Worm (Caenorhabditis elegans) whole organism, L3 larva: ENCODE data around the gene srh-118.

ENCODE experiments used
- R02D3.7 ChIP-seq: fragments of 150-350 bp; optimal IDR thresholded peaks from 2 replicates; lab custom pipeline; 2014; ENCODE audit warnings: missing biosample characterization, missing genetic modification characterization
- ZK546.5 ChIP-seq: sonication (generic microtip); optimal IDR thresholded peaks from 2 replicates; lab custom pipeline; 2017; ENCODE audit warnings: missing biosample characterization, missing genetic modification characterization
- aly-2 ChIP-seq: fragments of 150-350 bp; optimal IDR thresholded peaks from 2 replicates; lab custom pipeline; 2014; ENCODE audit warnings: missing biosample characterization, missing genetic modification characterization
- ama-1 ChIP-seq: fragments of 150-350 bp; optimal IDR thresholded peaks from 2 replicates; lab custom pipeline; 2018
- ceh-28 ChIP-seq: fragments of 150-350 bp; optimal IDR thresholded peaks from 2 replicates; lab custom pipeline; 2014; ENCODE audit warnings: missing biosample characterization, missing genetic modification reagents, missing genetic modification characterization
- ceh-82 ChIP-seq: fragments of 150-350 bp; optimal IDR thresholded peaks from 2 replicates; lab custom pipeline; 2014; ENCODE audit warnings: missing biosample characterization, missing genetic modification characterization
- ceh-9 ChIP-seq: sonication (generic microtip); optimal IDR thresholded peaks from 2 replicates; lab custom pipeline; 2018; ENCODE audit warnings: missing biosample characterization, missing genetic modification characterization
- daf-12 ChIP-seq: fragments of 150-350 bp; optimal IDR thresholded peaks from 2 replicates; lab custom pipeline; 2014; ENCODE audit warnings: missing biosample characterization, missing genetic modification reagents, missing genetic modification characterization
- egl-27 ChIP-seq: sonication (generic microtip); optimal IDR thresholded peaks from 4 replicates; lab custom pipeline; 2017; ENCODE audit warnings: missing biosample characterization, missing genetic modification reagents, missing genetic modification characterization
- egl-5 ChIP-seq: fragments of 150-350 bp; optimal IDR thresholded peaks from 2 replicates; lab custom pipeline; 2017; ENCODE audit warnings: missing biosample characterization, missing genetic modification reagents, missing genetic modification characterization, inconsistent platforms
- elt-2 ChIP-seq: sonication (generic microtip); optimal IDR thresholded peaks from 2 replicates; lab custom pipeline; 2016; ENCODE audit warnings: missing genetic modification reagents, mild to moderate bottlenecking, missing genetic modification characterization, missing compliant biosample characterization
- elt-3 ChIP-seq, 3 experiments: fragments of 150-350 bp in 1 of 3; sonication (generic microtip) in 2 of 3; optimal IDR thresholded peaks; 2 replicates in 2 of 3; 4 replicates in 1 of 3; lab custom pipeline; 2014 to 2017; ENCODE audit warnings: missing biosample characterization in 3 of 3, missing genetic modification characterization in 3 of 3
- fkh-10 ChIP-seq: sonication (generic microtip); optimal IDR thresholded peaks from 2 replicates; lab custom pipeline; 2017; ENCODE audit warnings: missing biosample characterization, missing genetic modification reagents, missing genetic modification characterization
- fkh-2 ChIP-seq: fragments of 150-350 bp; optimal IDR thresholded peaks from 2 replicates; lab custom pipeline; 2014; ENCODE audit warnings: missing biosample characterization, missing genetic modification reagents, missing genetic modification characterization
- fos-1 ChIP-seq: fragments of 150-350 bp; optimal IDR thresholded peaks from 2 replicates; lab custom pipeline; 2014; ENCODE audit warnings: missing biosample characterization, missing genetic modification characterization
- hmg-11 ChIP-seq: sonication (generic microtip); optimal IDR thresholded peaks from 2 replicates; lab custom pipeline; 2016; ENCODE audit warnings: missing genetic modification characterization, missing compliant biosample characterization
- jun-1 ChIP-seq: fragments of 150-350 bp; optimal IDR thresholded peaks from 2 replicates; lab custom pipeline; 2014; ENCODE audit warnings: missing biosample characterization, missing genetic modification reagents, missing genetic modification characterization
- lin-15B ChIP-seq: fragments of 150-350 bp; optimal IDR thresholded peaks from 2 replicates; lab custom pipeline; 2014; ENCODE audit warnings: missing biosample characterization, missing genetic modification characterization
- lsy-12 ChIP-seq: sonication (generic microtip); optimal IDR thresholded peaks from 2 replicates; lab custom pipeline; 2016; ENCODE audit warnings: mild to moderate bottlenecking, missing genetic modification characterization, missing compliant biosample characterization
- mdl-1 ChIP-seq: fragments of 150-350 bp; optimal IDR thresholded peaks from 2 replicates; lab custom pipeline; 2014; ENCODE audit warnings: missing biosample characterization, missing genetic modification characterization
- nhr-11 ChIP-seq: fragments of 150-350 bp; optimal IDR thresholded peaks from 2 replicates; lab custom pipeline; 2014; ENCODE audit warnings: missing biosample characterization, missing genetic modification characterization
- nhr-12 ChIP-seq: fragments of 150-350 bp; optimal IDR thresholded peaks from 2 replicates; lab custom pipeline; 2014; ENCODE audit warnings: missing biosample characterization, missing genetic modification characterization
- nhr-23 ChIP-seq: fragments of 150-350 bp; optimal IDR thresholded peaks from 2 replicates; lab custom pipeline; 2014; ENCODE audit warnings: missing biosample characterization, missing genetic modification reagents, missing genetic modification characterization
- nhr-25 ChIP-seq: sonication (generic microtip); optimal IDR thresholded peaks from 2 replicates; lab custom pipeline; 2017; ENCODE audit warnings: missing biosample characterization, missing genetic modification characterization
- nhr-28 ChIP-seq: fragments of 150-350 bp; optimal IDR thresholded peaks from 2 replicates; lab custom pipeline; 2014; ENCODE audit warnings: missing biosample characterization, missing genetic modification characterization
- nhr-43 ChIP-seq: sonication (generic microtip); optimal IDR thresholded peaks from 2 replicates; lab custom pipeline; 2016; ENCODE audit warnings: mild to moderate bottlenecking, missing genetic modification characterization, missing compliant biosample characterization; ENCODE audit not compliant: poor library complexity, severe bottlenecking
- nhr-67 ChIP-seq: fragments of 150-350 bp; optimal IDR thresholded peaks from 2 replicates; lab custom pipeline; 2014; ENCODE audit warnings: missing biosample characterization, missing genetic modification characterization
- nhr-76 ChIP-seq: fragments of 150-350 bp; sonication (generic microtip); optimal IDR thresholded peaks from 5 replicates; lab custom pipeline; 2014; ENCODE audit warnings: missing biosample characterization, missing genetic modification characterization
- pha-4 ChIP-seq: fragments of 150-350 bp; optimal IDR thresholded peaks from 2 replicates; lab custom pipeline; 2014; ENCODE audit warnings: missing biosample characterization, missing genetic modification reagents, missing genetic modification characterization
- sea-2 ChIP-seq: fragments of 150-350 bp; sonication (generic microtip); optimal IDR thresholded peaks from 4 replicates; lab custom pipeline; 2014; ENCODE audit warnings: missing biosample characterization, missing genetic modification reagents, missing genetic modification characterization
- skn-1 ChIP-seq: fragments of 150-350 bp; optimal IDR thresholded peaks from 2 replicates; lab custom pipeline; 2014; ENCODE audit warnings: missing biosample characterization, missing genetic modification characterization
- snpc-4 ChIP-seq: fragments of 150-350 bp; optimal IDR thresholded peaks from 2 replicates; lab custom pipeline; 2014; ENCODE audit warnings: missing biosample characterization, missing genetic modification characterization
- tbx-2 ChIP-seq: sonication (generic microtip); optimal IDR thresholded peaks from 2 replicates; lab custom pipeline; 2016; ENCODE audit warnings: mild to moderate bottlenecking, missing genetic modification characterization, missing compliant biosample characterization
- unc-39 ChIP-seq: sonication (generic microtip); optimal IDR thresholded peaks from 4 replicates; lab custom pipeline; 2017; ENCODE audit warnings: missing biosample characterization, missing genetic modification characterization
- unc-62 ChIP-seq: fragments of 150-350 bp; sonication (generic microtip); optimal IDR thresholded peaks from 4 replicates; lab custom pipeline; 2014; ENCODE audit warnings: missing biosample characterization, missing genetic modification reagents, missing genetic modification characterization
- zag-1 ChIP-seq: fragments of 150-350 bp; optimal IDR thresholded peaks from 2 replicates; lab custom pipeline; 2014; ENCODE audit warnings: missing biosample characterization, missing genetic modification characterization
- ztf-11 ChIP-seq: fragments of 150-350 bp; optimal IDR thresholded peaks from 2 replicates; lab custom pipeline; 2014; ENCODE audit warnings: missing biosample characterization, missing genetic modification characterization
- ztf-4 ChIP-seq: fragments of 150-350 bp; optimal IDR thresholded peaks from 2 replicates; lab custom pipeline; 2014; ENCODE audit warnings: missing biosample characterization, missing genetic modification characterization

The srh-118 gene

ce11 chrV:17533200-17533599 is 37.2 kb upstream of the srh-118 start:
- TF ChIP-seq zag-1 (tag; lab: Kevin White, UChicago) (no peak), ama-1 (lab: Kevin White, UChicago) (no peak), R02D3.7 (tag; lab: Kevin White, UChicago) (no peak), nhr-11 (tag; lab: Kevin White, UChicago) (no peak), ztf-11 (tag; lab: Kevin White, UChicago) (no peak), aly-2 (tag; lab: Kevin White, UChicago) (no peak), jun-1 (tag; lab: Kevin White, UChicago) (no peak), hmg-11 (no peak), elt-2 (tag; lab: Kevin White, UChicago) (no peak), nhr-28 (tag; lab: Kevin White, UChicago) (no peak), daf-12 (tag; lab: Kevin White, UChicago) (no peak), unc-39 (no peak), elt-3 (tag; optimal IDR thresholded peaks at IDR 0.05; lab: Kevin White, UChicago) (no peak), nhr-43 (tag; lab: Kevin White, UChicago) (no peak), lsy-12 (tag; lab: Kevin White, UChicago) (no peak), nhr-25 (tag; lab: Kevin White, UChicago) (no peak), nhr-23 (tag; lab: Kevin White, UChicago) (no peak), sea-2 (GFP tag; lab: Kevin White, UChicago) (no peak), unc-62 (GFP tag; lab: Kevin White, UChicago) (no peak), ceh-28 (tag; lab: Kevin White, UChicago) (no peak)

ce11 chrV:17532686-17533085 is 36.7 kb upstream of the srh-118 start, which contains the start of gene C18D4.3:
Gene C18D4.3, minus strand, starts transcription at chrV:17532786.
- TF ChIP-seq daf-12 (tag; lab: Kevin White, UChicago) = no peak
- TF ChIP-seq fkh-2 = no peak
- TF ChIP-seq hmg-11 = no peak
- TF ChIP-seq unc-39 = no peak
- TF ChIP-seq snpc-4 (tag; lab: Kevin White, UChicago) = no peak
- no peak for TF ChIP-seq nhr-23 (tag; lab: Kevin White, UChicago)
- TF ChIP-seq nhr-12 = no peak

- TF ChIP-seq ztf-11 (tag; lab: Kevin White, UChicago) (no peak), mdl-1 (tag; lab: Kevin White, UChicago) (no peak), ZK546.5 (tag; lab: Kevin White, UChicago) (no peak), daf-12 (tag; lab: Kevin White, UChicago) (no peak), pha-4 (tag; lab: Kevin White, UChicago) (no peak), fkh-10 (GFP tag; lab: Kevin White, UChicago) (no peak), ztf-4 (tag; lab: Kevin White, UChicago) (no peak), ceh-82 (tag; lab: Kevin White, UChicago) (no peak), tbx-2 (tag; lab: Kevin White, UChicago) (no peak), jun-1 (tag; lab: Kevin White, UChicago) (no peak), unc-39 (no peak), nhr-67 (tag; lab: Kevin White, UChicago) (no peak), nhr-76 (tag; lab: Kevin White, UChicago) (no peak)
Measured at ce11 chrV:17531410-17531809, 35.4 kb upstream of the srh-118 start, which contains the start of gene C18D4.4. Gene C18D4.4, minus strand, starts transcription at chrV:17531510.

ce11 chrV:17530486-17530885 is 34.5 kb upstream of the srh-118 start, which contains the start of gene C18D4.12:
Gene C18D4.12, minus strand, starts transcription at chrV:17530586.
- no peak for TF ChIP-seq egl-27 (tag; lab: Kevin White, UChicago)
- no peak for TF ChIP-seq mdl-1 (tag; lab: Kevin White, UChicago)
- TF ChIP-seq skn-1 = no peak
- no peak for TF ChIP-seq fkh-10 (GFP tag; lab: Kevin White, UChicago)
- no peak for TF ChIP-seq ztf-11 (tag; lab: Kevin White, UChicago)
- TF ChIP-seq aly-2 (tag; lab: Kevin White, UChicago) = no peak
- no peak for TF ChIP-seq egl-5

ce11 chrV:17527729-17528128 is 31.8 kb upstream of the srh-118 start, which contains the start of gene srz-90:
Gene srz-90, plus strand, starts transcription at chrV:17528029.
- TF ChIP-seq fos-1 (tag; lab: Kevin White, UChicago) (no peak), tbx-2 (tag; lab: Kevin White, UChicago) (no peak), unc-39 (no peak), pha-4 (tag; lab: Kevin White, UChicago) (no peak), ceh-82 (tag; lab: Kevin White, UChicago) (no peak), elt-3 (tag; optimal IDR thresholded peaks at IDR 0.05; lab: Kevin White, UChicago) (no peak), nhr-28 (tag; lab: Kevin White, UChicago) (no peak), ceh-9 (tag; lab: Kevin White, UChicago) (no peak), lin-15B (tag; lab: Kevin White, UChicago) (no peak), nhr-23 (tag; lab: Kevin White, UChicago) (no peak), R02D3.7 (tag; lab: Kevin White, UChicago) (no peak)
